Fruit fly (Drosophila melanogaster): ENCODE data around the gene poe.

The poe gene

dm6 chr2L:8100489-8101352 is 29.3 kb upstream of the poe start (continued):
- TF ChIP-seq jing (GFP tag; optimal IDR thresholded peaks at IDR 0.05) (no peak), zen2 (GFP tag; IDR thresholded peaks at IDR 0.05; ENCODE audit: partially characterized antibody) (no peak), lbe (GFP tag; optimal IDR thresholded peaks at IDR 0.05) (peak; percentile 44), CG18262 (tag; optimal IDR thresholded peaks at IDR 0.05) (peak; percentile 61), gem (tag; optimal IDR thresholded peaks at IDR 0.05) (peak; percentile 78), CG6791 (GFP tag; IDR thresholded peaks at IDR 0.05; ENCODE audit: partially characterized antibody) (no peak), CG12391 (tag; optimal IDR thresholded peaks at IDR 0.05) (peak; percentile 9), Med (GFP tag) (peak; percentile 28), Hr51 (GFP tag; optimal IDR thresholded peaks at IDR 0.05) (peak in 1 of 2 experiments; percentile 45), CG12219 (GFP tag; optimal IDR thresholded peaks at IDR 0.05) (peak; percentile 37), twi (tag; optimal IDR thresholded peaks at IDR 0.05) (peak; percentile 53), BtbVII (GFP tag; optimal IDR thresholded peaks at IDR 0.05) (peak; percentile 65), CG17612 (GFP tag; IDR thresholded peaks at IDR 0.05) (0 out of 2 replicates have a peak, but pooled peaks have one; percentile 25), cato (GFP tag; optimal IDR thresholded peaks at IDR 0.05; ENCODE audit: borderline replicate concordance) (no peak), B-H2 (GFP tag; optimal IDR thresholded peaks at IDR 0.05) (no peak), Awh (GFP tag; IDR thresholded peaks at IDR 0.05) (peak; percentile 29; the same call in 1 of the 2 replicates), CG2712 (tag; optimal IDR thresholded peaks at IDR 0.05) (peak; percentile 23), CG2202 (tag; optimal IDR thresholded peaks at IDR 0.05) (no peak), wek (GFP tag; optimal IDR thresholded peaks at IDR 0.05) (peak; percentile 25), CG11723 (GFP tag; optimal IDR thresholded peaks at IDR 0.05) (peak; percentile 10), Oli (tag; optimal IDR thresholded peaks at IDR 0.05) (peak; percentile 22), Bdp1 (GFP tag; optimal IDR thresholded peaks at IDR 0.05) (no peak), CG32767 (GFP tag; IDR thresholded peaks at IDR 0.05) (no peak), Hr78 (GFP tag; optimal IDR thresholded peaks at IDR 0.05) (peak in 1 of 2 experiments; percentile 30), kni (GFP tag; optimal IDR thresholded peaks at IDR 0.05) (peak; percentile 4), slbo (GFP tag; IDR thresholded peaks at IDR 0.05) (no peak), CG8924 (tag; optimal IDR thresholded peaks at IDR 0.05) (peak; percentile 7), cwo (GFP tag; optimal IDR thresholded peaks at IDR 0.05) (peak; percentile 76), Stat92E (GFP tag; optimal IDR thresholded peaks at IDR 0.05) (peak in 1 of 3 experiments; percentile 62), sd (tag; optimal IDR thresholded peaks at IDR 0.05) (peak; percentile 45), emc (GFP tag; optimal IDR thresholded peaks at IDR 0.05) (no peak), CG7556 (GFP tag; optimal IDR thresholded peaks at IDR 0.05) (peak; percentile 12), sug (tag; optimal IDR thresholded peaks at IDR 0.05) (peak; percentile 86), hkb (optimal IDR thresholded peaks at IDR 0.05) (no peak), hkb (GFP tag; IDR thresholded peaks at IDR 0.05) (peak; percentile 31; the same call in 1 of the 2 replicates), CG12104 (GFP tag; optimal IDR thresholded peaks at IDR 0.05) (peak; percentile 24), CG34376 (GFP tag; optimal IDR thresholded peaks at IDR 0.05) (peak; percentile 97), Dad (GFP tag; optimal IDR thresholded peaks at IDR 0.05) (no peak), CG6765 (GFP tag; optimal IDR thresholded peaks at IDR 0.05) (peak; percentile 2), tll (GFP tag; optimal IDR thresholded peaks at IDR 0.05) (peak in 1 of 2 experiments; percentile 53), Blimp-1 (GFP tag; optimal IDR thresholded peaks at IDR 0.05) (peak; percentile 27), Taf1 (GFP tag; IDR thresholded peaks at IDR 0.05) (peak; percentile 14; the same call in 1 of the 2 replicates), ci (GFP tag; IDR thresholded peaks at IDR 0.05) (peak; percentile 54; the same call in 1 of the 3 replicates), eve (GFP tag; optimal IDR thresholded peaks at IDR 0.05) (peak in 1 of 2 experiments; percentile 65), Fer3 (tag; optimal IDR thresholded peaks at IDR 0.05) (peak; percentile 2), zen (tag; optimal IDR thresholded peaks at IDR 0.05) (no peak)
